Fruit fly (Drosophila melanogaster) whole organism, embryonic: ENCODE measurements around the gene CG4020.

Experiments used
- Antp ChIP-seq: fragments of 200-800 bp; sonication (Bioruptor generic); optimal IDR thresholded peaks from 3 replicates; lab custom pipeline; 2016; ENCODE audit warnings: missing biosample characterization, missing genetic modification characterization
- Awh ChIP-seq: fragments of 200-800 bp; sonication (Bioruptor generic); IDR thresholded peaks from 2 replicates; pipeline ENCODE4, ENCODE4 v1.3.6; 2022; ENCODE audit warnings: missing biosample characterization, missing genetic modification characterization
- B-H2 ChIP-seq: fragments of 200-800 bp; sonication (Bioruptor generic); optimal IDR thresholded peaks from 2 replicates; lab custom pipeline; 2018; ENCODE audit warnings: missing biosample characterization, mild to moderate bottlenecking, missing genetic modification characterization
- BtbVII ChIP-seq: fragments of 200-800 bp; sonication (Bioruptor generic); optimal IDR thresholded peaks from 3 replicates; lab custom pipeline; 2017; ENCODE audit warnings: missing biosample characterization, mild to moderate bottlenecking, missing genetic modification characterization
- CG11504 ChIP-seq: fragments of 200-800 bp; sonication (Bioruptor generic); optimal IDR thresholded peaks from 3 replicates; lab custom pipeline; 2019; ENCODE audit warnings: missing biosample characterization, mild to moderate bottlenecking, missing genetic modification characterization, moderate library complexity
- CG11696 ChIP-seq: fragments of 200-800 bp; sonication (Bioruptor generic); IDR thresholded peaks from 2 replicates; pipeline ENCODE4 v1.3.6; 2022; ENCODE audit warnings: missing biosample characterization, missing genetic modification characterization
- CG12071 ChIP-seq: fragments of 200-800 bp; sonication (Bioruptor generic); optimal IDR thresholded peaks from 3 replicates; lab custom pipeline; 2018; ENCODE audit warnings: missing biosample characterization, mild to moderate bottlenecking, missing genetic modification characterization
- CG12659 ChIP-seq: fragments of 200-800 bp; sonication (Bioruptor generic); optimal IDR thresholded peaks from 3 replicates; lab custom pipeline; 2017; ENCODE audit warnings: mild to moderate bottlenecking, missing biosample characterization, missing genetic modification reagents, missing genetic modification characterization
- CG13894 ChIP-seq: fragments of 200-800 bp; sonication (Bioruptor generic); optimal IDR thresholded peaks from 3 replicates; lab custom pipeline; 2018; ENCODE audit warnings: missing biosample characterization, mild to moderate bottlenecking, missing genetic modification characterization, moderate library complexity
- CG1603 ChIP-seq: fragments of 200-800 bp; sonication (Bioruptor generic); optimal IDR thresholded peaks from 2 replicates; lab custom pipeline; 2019; ENCODE audit warnings: missing biosample characterization, mild to moderate bottlenecking, missing genetic modification characterization, moderate library complexity
- CG1792 ChIP-seq: fragments of 200-800 bp; sonication (Bioruptor generic); optimal IDR thresholded peaks from 2 replicates; lab custom pipeline; 2016; ENCODE audit warnings: missing biosample characterization, missing genetic modification characterization
- CG18599 ChIP-seq: fragments of 200-800 bp; sonication (Bioruptor generic); optimal IDR thresholded peaks from 3 replicates; lab custom pipeline; 2017; ENCODE audit warnings: missing biosample characterization, missing genetic modification characterization, mild to moderate bottlenecking, moderate library complexity, missing genetic modification reagents
- CG18764 ChIP-seq: fragments of 200-800 bp; sonication (Bioruptor generic); optimal IDR thresholded peaks from 3 replicates; lab custom pipeline; 2016; ENCODE audit warnings: missing biosample characterization, missing genetic modification characterization
- CG2712 ChIP-seq: fragments of 200-800 bp; optimal IDR thresholded peaks from 3 replicates; lab custom pipeline; 2019; ENCODE audit warnings: missing biosample characterization, mild to moderate bottlenecking, missing genetic modification characterization, moderate library complexity
- CG30431 ChIP-seq: fragments of 200-800 bp; sonication (Bioruptor generic); optimal IDR thresholded peaks from 2 replicates; lab custom pipeline; 2017; ENCODE audit warnings: missing biosample characterization, missing genetic modification characterization
- CG32532 ChIP-seq: fragments of 200-800 bp; sonication (Bioruptor generic); IDR thresholded peaks from 2 replicates; pipeline ENCODE4 v1.3.6; 2022; ENCODE audit warnings: missing biosample characterization, missing genetic modification characterization
- CG34376 ChIP-seq: fragments of 200-800 bp; sonication (Bioruptor generic); optimal IDR thresholded peaks from 2 replicates; lab custom pipeline; 2018; ENCODE audit warnings: missing biosample characterization, mild to moderate bottlenecking, missing genetic modification characterization
- CG3838 ChIP-seq: fragments of 200-800 bp; sonication (Bioruptor generic); optimal IDR thresholded peaks from 3 replicates; lab custom pipeline; 2016; ENCODE audit warnings: missing biosample characterization, missing genetic modification characterization
- CG6854 ChIP-seq: fragments of 200-800 bp; sonication (Bioruptor generic); optimal IDR thresholded peaks from 3 replicates; lab custom pipeline; 2017; ENCODE audit warnings: missing biosample characterization, mild to moderate bottlenecking, missing genetic modification characterization
- CG7556 ChIP-seq: fragments of 200-800 bp; sonication (Bioruptor generic); optimal IDR thresholded peaks from 2 replicates; lab custom pipeline; 2017; ENCODE audit warnings: missing biosample characterization, mild to moderate bottlenecking, missing genetic modification characterization
- CG9797 ChIP-seq: fragments of 200-800 bp; sonication (Bioruptor generic); optimal IDR thresholded peaks from 3 replicates; lab custom pipeline; 2018; ENCODE audit warnings: missing biosample characterization, mild to moderate bottlenecking, missing genetic modification characterization
- H15 ChIP-seq: fragments of 200-800 bp; sonication (Bioruptor generic); IDR thresholded peaks from 3 replicates; pipeline ENCODE4 v1.3.6; 2022; ENCODE audit warnings: missing biosample characterization, missing genetic modification characterization
- HHEX ChIP-seq: fragments of 200-800 bp; sonication (Bioruptor generic); optimal IDR thresholded peaks from 3 replicates; lab custom pipeline; 2017; ENCODE audit warnings: missing biosample characterization, mild to moderate bottlenecking, missing genetic modification characterization, missing genetic modification reagents
- HLH3B ChIP-seq: fragments of 200-800 bp; sonication (Bioruptor generic); IDR thresholded peaks from 2 replicates; pipeline ENCODE4 v1.3.6; 2022; ENCODE audit warnings: missing biosample characterization, missing genetic modification characterization
- Hmx ChIP-seq: fragments of 200-800 bp; sonication (Bioruptor generic); optimal IDR thresholded peaks from 2 replicates; lab custom pipeline; 2016; ENCODE audit warnings: missing biosample characterization, missing genetic modification characterization
- Lim3 ChIP-seq: fragments of 200-800 bp; sonication (Bioruptor generic); IDR thresholded peaks from 2 replicates; pipeline ENCODE4 v1.3.6; 2022; ENCODE audit warnings: missing biosample characterization, missing genetic modification characterization
- Mad ChIP-seq: fragments of 200-800 bp; sonication (Bioruptor generic); optimal IDR thresholded peaks from 2 replicates; lab custom pipeline; 2016; ENCODE audit warnings: missing biosample characterization, missing genetic modification characterization
- Med ChIP-seq: fragments of 200-800 bp; sonication (Bioruptor generic); peaks from one replicate; lab custom pipeline; 2016; ENCODE audit warnings: missing biosample characterization, missing genetic modification characterization, mild to moderate bottlenecking, inconsistent platforms, moderate library complexity
- Myb ChIP-seq: fragments of 200-800 bp; sonication (Bioruptor generic); optimal IDR thresholded peaks from 2 replicates; lab custom pipeline; 2016; ENCODE audit warnings: missing biosample characterization, missing genetic modification characterization
- Nf-YA ChIP-seq: fragments of 200-800 bp; sonication (Bioruptor generic); IDR thresholded peaks from 2 replicates; pipeline ENCODE4 v1.3.6; 2022; ENCODE audit warnings: missing biosample characterization, missing genetic modification characterization
- PHDP ChIP-seq: fragments of 200-800 bp; sonication (Bioruptor generic); optimal IDR thresholded peaks from 3 replicates; lab custom pipeline; 2018; ENCODE audit warnings: missing biosample characterization, mild to moderate bottlenecking, missing genetic modification characterization, moderate library complexity
- Six4 ChIP-seq: fragments of 200-800 bp; sonication (Bioruptor generic); optimal IDR thresholded peaks from 2 replicates; lab custom pipeline; 2016; ENCODE audit warnings: missing biosample characterization, missing genetic modification characterization
- bab2 ChIP-seq: fragments of 200-800 bp; sonication (Bioruptor generic); optimal IDR thresholded peaks from 2 replicates; lab custom pipeline; 2016; ENCODE audit warnings: missing biosample characterization, missing genetic modification characterization
- br ChIP-seq: fragments of >200 bp; optimal IDR thresholded peaks from 2 replicates; lab custom pipeline; 2017
- ems ChIP-seq: fragments of 200-800 bp; sonication (Bioruptor generic); optimal IDR thresholded peaks from 3 replicates; lab custom pipeline; 2016; ENCODE audit warnings: missing biosample characterization, missing genetic modification characterization
- gcm ChIP-seq: fragments of 200-800 bp; sonication (Bioruptor generic); optimal IDR thresholded peaks from 2 replicates; lab custom pipeline; 2019; ENCODE audit warnings: missing biosample characterization, mild to moderate bottlenecking, missing genetic modification characterization, moderate library complexity
- gsb ChIP-seq: fragments of 200-800 bp; sonication (Bioruptor generic); IDR thresholded peaks from 2 replicates; pipeline ENCODE4 v1.3.6; 2022; ENCODE audit warnings: missing biosample characterization, missing genetic modification characterization
- ham ChIP-seq: fragments of 200-800 bp; sonication (Bioruptor generic); IDR thresholded peaks from 2 replicates; pipeline ENCODE4 v1.3.6; 2022; ENCODE audit warnings: missing biosample characterization, missing genetic modification characterization
- ind ChIP-seq: fragments of 200-800 bp; sonication (Bioruptor generic); optimal IDR thresholded peaks from 3 replicates; lab custom pipeline; 2016; ENCODE audit warnings: missing biosample characterization, missing genetic modification characterization
- insv ChIP-seq, 2 experiments: fragments of 200-800 bp; sonication (Bioruptor generic); optimal IDR thresholded peaks; 3 replicates each; lab custom pipeline; 2016 to 2018; ENCODE audit warnings: missing biosample characterization in 2 of 2, missing genetic modification characterization in 2 of 2
- lilli ChIP-seq: fragments of 200-800 bp; sonication (Bioruptor generic); optimal IDR thresholded peaks from 3 replicates; lab custom pipeline; 2016; ENCODE audit warnings: missing biosample characterization, missing genetic modification characterization
- pan ChIP-seq, 4 experiments: fragments of >200 bp in 3 of 4; fragments of 200-800 bp in 1 of 4; sonication (Bioruptor generic) in 1 of 4; optimal IDR thresholded peaks in 3 of 4; IDR thresholded peaks in 1 of 4; 2 replicates each; pipeline versions ENCODE4 v1.3.6 to Lab custom; 2017 to 2022; ENCODE audit warnings: missing biosample characterization in 2 of 4, missing genetic modification characterization in 2 of 4, mixed read lengths in 1 of 4
- pnt ChIP-seq: fragments of 200-800 bp; sonication (Bioruptor generic); optimal IDR thresholded peaks from 3 replicates; lab custom pipeline; 2016; ENCODE audit warnings: missing biosample characterization, missing genetic modification characterization
- pros ChIP-seq: fragments of 200-800 bp; sonication (Bioruptor generic); optimal IDR thresholded peaks from 3 replicates; lab custom pipeline; 2019; ENCODE audit warnings: missing biosample characterization, mild to moderate bottlenecking, missing genetic modification characterization, moderate library complexity
- pum ChIP-seq: fragments of 200-800 bp; sonication (Bioruptor generic); optimal IDR thresholded peaks from 2 replicates; lab custom pipeline; 2016; ENCODE audit warnings: missing biosample characterization, missing genetic modification characterization
- scrt ChIP-seq: fragments of 200-800 bp; sonication (Bioruptor generic); optimal IDR thresholded peaks from 2 replicates; lab custom pipeline; 2018; ENCODE audit warnings: missing biosample characterization, mild to moderate bottlenecking, missing genetic modification characterization, moderate library complexity
- slbo ChIP-seq: fragments of 200-800 bp; sonication (Bioruptor generic); IDR thresholded peaks from 2 replicates; pipeline ENCODE4 v1.3.6; 2022; ENCODE audit warnings: missing biosample characterization, missing genetic modification characterization
- so ChIP-seq: fragments of 200-800 bp; sonication (Bioruptor generic); IDR thresholded peaks from 3 replicates; pipeline ENCODE4 v1.3.6; 2022; ENCODE audit warnings: missing biosample characterization, missing genetic modification characterization
- vnd ChIP-seq: fragments of 200-800 bp; sonication (Bioruptor generic); IDR thresholded peaks from 3 replicates; pipeline ENCODE4 v1.3.6; 2022; ENCODE audit warnings: missing biosample characterization, missing genetic modification characterization; ENCODE audit not compliant: partially characterized antibody
- wdn ChIP-seq: fragments of 200-800 bp; sonication (Bioruptor generic); IDR thresholded peaks from 2 replicates; pipeline ENCODE4 v1.3.6; 2022; ENCODE audit warnings: missing biosample characterization, missing genetic modification characterization
- zfh1 ChIP-seq: fragments of 200-800 bp; sonication (Bioruptor generic); IDR thresholded peaks from 3 replicates; pipeline ENCODE4 v1.3.6; 2022; ENCODE audit warnings: missing biosample characterization, missing genetic modification characterization

CG4020 gene

dm6 chrX:5905446-5905845, at the start of gene CG4020:
Gene CG4020 (plus strand): TSS chrX:5905746.
- TF ChIP-seq CG30431: no peak
- TF ChIP-seq pros (GFP tag; lab: Kevin White, UChicago): no peak
- no peak for TF ChIP-seq CG12659 (GFP tag; lab: Kevin White, UChicago)
- TF ChIP-seq pum (GFP tag; lab: Kevin White, UChicago): no peak
- TF ChIP-seq insv (GFP tag; optimal IDR thresholded peaks at IDR 0.05; lab: Kevin White, UChicago): no peak
- no peak for TF ChIP-seq bab2
- TF ChIP-seq BtbVII (GFP tag; lab: Kevin White, UChicago): no peak
- TF ChIP-seq PHDP (tag; lab: Kevin White, UChicago): no peak
- TF ChIP-seq CG3838 (GFP tag; lab: Kevin White, UChicago): no peak
- no peak for TF ChIP-seq CG1792 (GFP tag; lab: Kevin White, UChicago)
- TF ChIP-seq Myb: no peak
- no peak for TF ChIP-seq CG7556
- TF ChIP-seq CG13894 (tag; lab: Kevin White, UChicago): no peak
- TF ChIP-seq CG32532 (GFP tag; lab: Robert Waterston, UW): no peak
- TF ChIP-seq pan (optimal IDR thresholded peaks at IDR 0.05; lab: Kevin White, UChicago): no peak
- no peak for TF ChIP-seq pan (GFP tag; optimal IDR thresholded peaks at IDR 0.05 in 1 of 2, IDR thresholded peaks at IDR 0.05 in 1 of 2)
- TF ChIP-seq Six4 (GFP tag; lab: Kevin White, UChicago): no peak
- no peak for TF ChIP-seq wdn (GFP tag; lab: Robert Waterston, UW)
- TF ChIP-seq gsb: no peak
- no peak for TF ChIP-seq CG34376

- TF ChIP-seq Lim3 (GFP tag; lab: Robert Waterston, UW): no peak
- TF ChIP-seq ham: no peak
- TF ChIP-seq CG2712: no peak
- no peak for TF ChIP-seq CG11696 (GFP tag; lab: Robert Waterston, UW)
- TF ChIP-seq Hmx (GFP tag; lab: Kevin White, UChicago): no peak
- TF ChIP-seq vnd (GFP tag; lab: Robert Waterston, UW): no peak
- TF ChIP-seq lilli (GFP tag; lab: Kevin White, UChicago): no peak
- TF ChIP-seq pum (GFP tag; lab: Kevin White, UChicago): no peak
- TF ChIP-seq Mad: no peak
- no peak for TF ChIP-seq CG12071 (GFP tag; lab: Kevin White, UChicago)
- no peak for TF ChIP-seq Awh (GFP tag; lab: Robert Waterston, UW)
- no peak for TF ChIP-seq CG9797 (GFP tag; lab: Kevin White, UChicago)
- TF ChIP-seq CG11504 (tag; lab: Kevin White, UChicago): no peak
- no peak for TF ChIP-seq Nf-YA (GFP tag; lab: Robert Waterston, UW)
- no peak for TF ChIP-seq br (lab: Kevin White, UChicago)
- TF ChIP-seq CG18764 (GFP tag; lab: Kevin White, UChicago): no peak
- TF ChIP-seq CG6854: no peak
- no peak for TF ChIP-seq HLH3B (GFP tag; lab: Robert Waterston, UW)
- no peak for TF ChIP-seq H15 (GFP tag; lab: Robert Waterston, UW)
Measured at dm6 chrX:5865051-5865450, 40.5 kb upstream of the CG4020 start, which contains the start of gene CG43137. Gene CG43137 (minus strand): TSS chrX:5865151.

- TF ChIP-seq ems (no peak), CG18599 (GFP tag; lab: Kevin White, UChicago) (peak; percentile 62), so (GFP tag; lab: Robert Waterston, UW) (no peak), HHEX (GFP tag; lab: Kevin White, UChicago) (no peak), scrt (GFP tag; lab: Kevin White, UChicago) (peak; percentile 5), ind (GFP tag; lab: Kevin White, UChicago) (peak; percentile 26), CG11696 (GFP tag; lab: Robert Waterston, UW) (no peak), Antp (GFP tag; lab: Kevin White, UChicago) (peak; percentile 46), B-H2 (GFP tag; lab: Kevin White, UChicago) (no peak), Med (GFP tag; lab: Kevin White, UChicago) (peak; percentile 73), zfh1 (GFP tag; lab: Robert Waterston, UW) (peak; percentile 23; the same call in 1 of the 3 replicates), CG1603 (tag; lab: Kevin White, UChicago) (peak; percentile 29), gcm (GFP tag; lab: Kevin White, UChicago) (peak; percentile 22), pnt (GFP tag; lab: Kevin White, UChicago) (peak; percentile 23), PHDP (tag; lab: Kevin White, UChicago) (peak; percentile 2), slbo (GFP tag; lab: Robert Waterston, UW) (peak; percentile 50)
Measured at dm6 chrX:5866095-5866494, 39.5 kb upstream of the CG4020 start.
